Fruit fly (Drosophila melanogaster) whole organism, prepupa: ENCODE measurements around the gene U2af38.
A peak's percentile ranks its signal among the peaks of the same experiment; 100 is the strongest.

Experiments
- Blimp-1 ChIP-seq: fragments of 200-800 bp; sonication (Bioruptor generic); optimal IDR thresholded peaks from 3 replicates; lab custom pipeline; 2017; ENCODE audit warnings: missing biosample characterization, missing genetic modification characterization, mild to moderate bottlenecking, moderate library complexity, missing genetic modification reagents
- CG15336 ChIP-seq: fragments of 200-800 bp; sonication (Bioruptor generic); IDR thresholded peaks from 2 replicates; pipeline ENCODE4 v1.3.6; 2022; ENCODE audit warnings: missing biosample characterization, missing genetic modification characterization
- CG4318 ChIP-seq: fragments of 200-800 bp; sonication (Bioruptor generic); optimal IDR thresholded peaks from 3 replicates; lab custom pipeline; 2017; ENCODE audit warnings: missing biosample characterization, mild to moderate bottlenecking, missing genetic modification characterization
- CG6792 ChIP-seq: fragments of 200-800 bp; sonication (Bioruptor generic); optimal IDR thresholded peaks from 3 replicates; lab custom pipeline; 2016; ENCODE audit warnings: missing biosample characterization, missing genetic modification characterization
- CG6854 ChIP-seq: fragments of 200-800 bp; sonication (Bioruptor generic); optimal IDR thresholded peaks from 2 replicates; lab custom pipeline; 2017; ENCODE audit warnings: missing biosample characterization, mild to moderate bottlenecking, missing genetic modification characterization
- Ets21C ChIP-seq: fragments of 200-800 bp; sonication (Bioruptor generic); optimal IDR thresholded peaks from 3 replicates; lab custom pipeline; 2016; ENCODE audit warnings: missing biosample characterization, missing genetic modification characterization
- Sox102F ChIP-seq: fragments of 200-800 bp; sonication (Bioruptor generic); optimal IDR thresholded peaks from 2 replicates; lab custom pipeline; 2016; ENCODE audit warnings: missing biosample characterization, mild to moderate bottlenecking, missing genetic modification characterization
- achi ChIP-seq: fragments of 200-800 bp; sonication (Bioruptor generic); optimal IDR thresholded peaks from 3 replicates; lab custom pipeline; 2016; ENCODE audit warnings: missing biosample characterization, missing genetic modification characterization
- dsx ChIP-seq: fragments of 200-800 bp; optimal IDR thresholded peaks from 3 replicates; lab custom pipeline; 2019; ENCODE audit warnings: missing biosample characterization, mild to moderate bottlenecking, missing genetic modification characterization, moderate library complexity; ENCODE audit not compliant: poor library complexity, severe bottlenecking

DNA sequence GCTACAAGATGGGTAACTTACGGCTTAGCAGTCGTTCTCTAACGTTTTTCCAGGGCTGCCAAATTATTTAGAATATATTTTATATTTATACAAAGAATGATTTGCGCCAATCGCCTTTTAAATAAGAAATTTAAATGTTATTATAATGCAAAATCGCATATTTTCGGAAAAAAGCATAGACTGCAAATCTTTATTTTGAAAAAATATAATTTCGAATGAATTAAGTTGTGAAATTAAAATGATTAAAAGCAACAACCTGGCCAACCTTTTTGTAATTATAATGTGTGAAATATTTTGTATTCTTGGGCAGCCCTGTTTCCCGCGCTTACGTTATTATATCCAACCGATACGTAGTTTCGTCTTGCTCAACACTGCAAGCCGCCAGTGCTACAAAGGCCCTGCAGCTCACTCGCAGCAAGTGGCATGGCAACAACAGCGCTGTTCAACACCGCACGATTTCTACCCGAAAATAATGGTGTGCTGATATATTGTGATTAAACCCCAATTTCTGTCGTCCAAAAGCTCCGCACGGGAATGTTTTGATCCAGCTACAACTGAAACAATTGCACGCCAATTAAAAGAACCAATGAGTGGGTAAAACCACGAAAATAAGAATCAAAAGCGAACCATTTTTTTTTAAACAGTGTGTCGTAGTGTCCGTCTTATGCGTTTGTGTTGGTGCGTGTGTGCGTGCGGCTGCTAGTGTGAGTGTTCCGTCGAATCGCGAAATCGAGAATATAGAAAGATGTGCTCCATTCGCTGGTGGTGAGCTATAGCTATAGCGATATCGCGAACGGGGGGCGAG is 3.2 kb upstream of the U2af38 start, which contains the start of gene Pi3K21B:
- TF ChIP-seq achi (GFP tag; lab: Kevin White, UChicago) (peak; percentile 89), dsx (GFP tag; lab: Kevin White, UChicago) (peak; percentile 74), Sox102F (peak; percentile 84), CG6854 (peak; percentile 18), CG15336 (GFP tag; lab: Robert Waterston, UW) (peak; percentile 80), CG6792 (GFP tag; lab: Kevin White, UChicago) (peak; percentile 90), Blimp-1 (GFP tag; lab: Kevin White, UChicago) (peak; percentile 57), Ets21C (GFP tag; lab: Kevin White, UChicago) (peak; percentile 84), CG4318 (no peak)
